Fruit fly (Drosophila melanogaster): Measurements from ENCODE around the gene nol.

dm6 chr3L:11107432-11107831 lies 23.2 kb upstream of the nol start, which contains the start of gene CG32073:
- TF ChIP-seq psq (optimal IDR thresholded peaks at IDR 0.05), result no peak
- TF ChIP-seq h (optimal IDR thresholded peaks at IDR 0.05), result no peak
- no peak for TF ChIP-seq insv (optimal IDR thresholded peaks at IDR 0.05)

Data from Kc167 (cell line).